Worm (Caenorhabditis elegans) whole organism, early embryonic: Measurements from ENCODE around the gene ekl-5.
A peak's percentile ranks its signal among the peaks of the same experiment; 100 is the strongest.

Experiments used
- B0310.2 ChIP-seq: sonication (generic microtip); optimal IDR thresholded peaks from 2 replicates; lab custom pipeline; 2016; ENCODE audit warnings: mild to moderate bottlenecking, missing genetic modification characterization, missing compliant biosample characterization
- F13C5.2 ChIP-seq: sonication (generic microtip); optimal IDR thresholded peaks from 2 replicates; lab custom pipeline; 2017; ENCODE audit warnings: mild to moderate bottlenecking, missing genetic modification characterization, inconsistent platforms, missing compliant biosample characterization
- aly-1 ChIP-seq: sonication (generic microtip); optimal IDR thresholded peaks from 2 replicates; lab custom pipeline; 2016; ENCODE audit warnings: missing genetic modification characterization, missing compliant biosample characterization
- ama-1 ChIP-seq: fragments of 150-350 bp; optimal IDR thresholded peaks from 2 replicates; lab custom pipeline; 2014
- ceh-13 ChIP-seq: fragments of 200-800 bp; sonication (Bioruptor generic); optimal IDR thresholded peaks from 2 replicates; lab custom pipeline; 2018; ENCODE audit warnings: mild to moderate bottlenecking, missing genetic modification characterization, missing compliant biosample characterization
- ceh-36 ChIP-seq: sonication (generic microtip); optimal IDR thresholded peaks from 2 replicates; lab custom pipeline; 2016; ENCODE audit warnings: missing genetic modification characterization, inconsistent platforms, missing compliant biosample characterization
- ets-7 ChIP-seq: sonication (generic microtip); optimal IDR thresholded peaks from 2 replicates; lab custom pipeline; 2016; ENCODE audit warnings: missing genotype, missing genetic modification characterization, missing compliant biosample characterization
- flt-1 ChIP-seq: fragments of 200-800 bp; sonication (Bioruptor generic); IDR thresholded peaks from 2 replicates; pipeline ENCODE4 v1.3.6; 2022; ENCODE audit warnings: missing genetic modification characterization, missing compliant biosample characterization
- hmbx-1 ChIP-seq: sonication (generic microtip); optimal IDR thresholded peaks from 2 replicates; lab custom pipeline; 2016; ENCODE audit warnings: mild to moderate bottlenecking, missing genetic modification characterization, missing compliant biosample characterization
- hnd-1 ChIP-seq: sonication (generic microtip); optimal IDR thresholded peaks from 2 replicates; lab custom pipeline; 2016; ENCODE audit warnings: missing genetic modification characterization, missing compliant biosample characterization
- sea-1 ChIP-seq: fragments of 200-800 bp; sonication (Bioruptor generic); conservative IDR thresholded peaks from 2 replicates; pipeline ENCODE4 v1.3.6; 2022; ENCODE audit warnings: missing genetic modification characterization, missing compliant biosample characterization
- tbx-11 ChIP-seq: fragments of 200-800 bp; sonication (Bioruptor generic); IDR thresholded peaks from 2 replicates; pipeline ENCODE4 v1.3.6; 2022; ENCODE audit warnings: missing genetic modification characterization, missing compliant biosample characterization
- tra-4 ChIP-seq: sonication (generic microtip); optimal IDR thresholded peaks from 2 replicates; lab custom pipeline; 2017; ENCODE audit warnings: missing genetic modification characterization, missing compliant biosample characterization

DNA sequence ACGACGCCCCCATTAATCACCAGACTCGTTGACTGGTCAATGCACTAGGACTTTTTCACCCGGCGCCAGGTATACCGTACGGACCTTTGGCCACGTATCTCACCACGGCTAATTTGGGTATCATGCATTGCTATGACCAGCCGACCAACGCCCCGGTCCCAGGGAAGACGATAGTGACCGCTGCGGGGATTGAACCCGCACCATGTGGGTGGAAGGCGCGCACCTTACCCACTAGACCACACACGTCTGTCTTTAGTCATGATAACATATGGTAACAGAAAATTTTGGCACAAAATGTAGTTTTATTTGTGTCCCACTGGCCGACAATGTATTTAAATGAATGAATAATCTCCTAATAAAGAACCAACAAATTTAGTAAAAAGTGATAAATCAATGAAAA, 30.8 kb downstream of the ekl-5 start:
- TF ChIP-seq B0310.2 (tag; lab: Kevin White, UChicago): no peak
- TF ChIP-seq ets-7 (tag; lab: Kevin White, UChicago): no peak
- peak; percentile 42; the same call in 1 of the 2 replicates for TF ChIP-seq sea-1 (GFP tag; lab: Robert Waterston, UW)
- no peak for TF ChIP-seq hmbx-1 (tag; lab: Kevin White, UChicago)
- no peak for TF ChIP-seq tra-4 (tag; lab: Kevin White, UChicago)
- no peak for TF ChIP-seq ama-1
- TF ChIP-seq F13C5.2 (tag; lab: Kevin White, UChicago): no peak
- no peak for TF ChIP-seq hnd-1 (tag; lab: Kevin White, UChicago)
- TF ChIP-seq ceh-13 (GFP tag; lab: Kevin White, UChicago): no peak
- TF ChIP-seq tbx-11 (GFP tag; lab: Robert Waterston, UW): no peak
- no peak for TF ChIP-seq ceh-36 (tag; lab: Kevin White, UChicago)
- no peak for TF ChIP-seq flt-1 (GFP tag; lab: Robert Waterston, UW)
- no peak for TF ChIP-seq aly-1
